Fruit fly (Drosophila melanogaster) whole organism, embryonic: ENCODE data around the gene CG4709.

Experiments
- Aef1 ChIP-seq: fragments of 200-800 bp; sonication (Bioruptor generic); IDR thresholded peaks from 3 replicates; pipeline ENCODE4 v1.3.6; 2022; ENCODE audit warnings: missing biosample characterization, missing genetic modification characterization
- CG10209 ChIP-seq: fragments of 200-800 bp; sonication (Bioruptor generic); optimal IDR thresholded peaks from 3 replicates; lab custom pipeline; 2017; ENCODE audit warnings: missing biosample characterization, mild to moderate bottlenecking, missing genetic modification characterization, missing genetic modification reagents
- CG10366 ChIP-seq: fragments of 200-800 bp; sonication (Bioruptor generic); IDR thresholded peaks from 2 replicates; pipeline ENCODE4 v1.3.6; 2022; ENCODE audit warnings: missing biosample characterization, missing genetic modification characterization
- CG10979 ChIP-seq: fragments of 200-800 bp; sonication (Bioruptor generic); optimal IDR thresholded peaks from 2 replicates; lab custom pipeline; 2018; ENCODE audit warnings: missing biosample characterization, mild to moderate bottlenecking, missing genetic modification characterization, moderate library complexity
- CG11456 ChIP-seq: fragments of 200-800 bp; sonication (Bioruptor generic); IDR thresholded peaks from 3 replicates; pipeline ENCODE4 v1.3.6; 2022; ENCODE audit warnings: missing biosample characterization, missing genetic modification characterization
- CG14050 ChIP-seq: fragments of 200-800 bp; sonication (Bioruptor generic); IDR thresholded peaks from 3 replicates; pipeline ENCODE4 v1.3.6; 2022; ENCODE audit warnings: missing biosample characterization, missing genetic modification characterization
- CG14860 ChIP-seq: fragments of 200-800 bp; sonication (Bioruptor generic); IDR thresholded peaks from 3 replicates; pipeline ENCODE4 v1.3.6; 2022; ENCODE audit warnings: missing biosample characterization, missing genetic modification characterization; ENCODE audit not compliant: partially characterized antibody
- CG15696 ChIP-seq: fragments of 200-800 bp; sonication (Bioruptor generic); optimal IDR thresholded peaks from 2 replicates; lab custom pipeline; 2019; ENCODE audit warnings: missing biosample characterization, mild to moderate bottlenecking, missing genetic modification characterization, moderate library complexity
- CG2116 ChIP-seq: fragments of 200-800 bp; sonication (Bioruptor generic); optimal IDR thresholded peaks from 3 replicates; lab custom pipeline; 2018; ENCODE audit warnings: missing biosample characterization, mild to moderate bottlenecking, missing genetic modification characterization
- CG2875 ChIP-seq: fragments of 200-800 bp; sonication (Bioruptor generic); optimal IDR thresholded peaks from 2 replicates; lab custom pipeline; 2017; ENCODE audit warnings: missing biosample characterization, mild to moderate bottlenecking, missing genetic modification characterization, missing genetic modification reagents
- CG30020 ChIP-seq: fragments of 200-800 bp; optimal IDR thresholded peaks from 2 replicates; lab custom pipeline; 2019; ENCODE audit warnings: missing biosample characterization, mild to moderate bottlenecking, missing genetic modification characterization, moderate library complexity
- CG31365 ChIP-seq: fragments of 200-800 bp; sonication (Bioruptor generic); optimal IDR thresholded peaks from 2 replicates; lab custom pipeline; 2018; ENCODE audit warnings: missing biosample characterization, mild to moderate bottlenecking, missing genetic modification characterization
- CG32772 ChIP-seq: fragments of 200-800 bp; sonication (Bioruptor generic); IDR thresholded peaks from 2 replicates; pipeline ENCODE4 v1.3.6; 2022; ENCODE audit warnings: missing biosample characterization, missing genetic modification characterization
- CG33213 ChIP-seq: fragments of 200-800 bp; sonication (Bioruptor generic); optimal IDR thresholded peaks from 3 replicates; lab custom pipeline; 2016; ENCODE audit warnings: missing biosample characterization, missing genetic modification characterization
- CG4424 ChIP-seq: fragments of 200-800 bp; sonication (Bioruptor generic); optimal IDR thresholded peaks from 3 replicates; lab custom pipeline; 2016; ENCODE audit warnings: missing biosample characterization, missing genetic modification characterization
- CG4820 ChIP-seq: fragments of 200-800 bp; sonication (Bioruptor generic); optimal IDR thresholded peaks from 3 replicates; lab custom pipeline; 2016; ENCODE audit warnings: missing biosample characterization, missing genetic modification characterization
- CG6689 ChIP-seq: fragments of 200-800 bp; sonication (Bioruptor generic); IDR thresholded peaks from 2 replicates; pipeline ENCODE4 v1.3.6; 2022; ENCODE audit warnings: missing biosample characterization, missing genetic modification characterization
- CG7839 ChIP-seq: fragments of 200-800 bp; sonication (Bioruptor generic); optimal IDR thresholded peaks from 3 replicates; lab custom pipeline; 2018; ENCODE audit warnings: missing biosample characterization, mild to moderate bottlenecking, missing genetic modification characterization, moderate library complexity
- CG7963 ChIP-seq: fragments of 200-800 bp; sonication (Bioruptor generic); IDR thresholded peaks from 3 replicates; pipeline ENCODE4 v1.3.6; 2022; ENCODE audit warnings: missing biosample characterization, missing genetic modification characterization; ENCODE audit not compliant: partially characterized antibody
- CG9437 ChIP-seq: fragments of 200-800 bp; sonication (Bioruptor generic); optimal IDR thresholded peaks from 2 replicates; lab custom pipeline; 2018; ENCODE audit warnings: missing biosample characterization, mild to moderate bottlenecking, missing genetic modification characterization
- CG9727 ChIP-seq: fragments of 200-800 bp; sonication (Bioruptor generic); optimal IDR thresholded peaks from 3 replicates; lab custom pipeline; 2017; ENCODE audit warnings: missing biosample characterization, mild to moderate bottlenecking, missing genetic modification characterization
- Dref ChIP-seq: fragments of 200-800 bp; sonication (Bioruptor generic); IDR thresholded peaks from 2 replicates; pipeline ENCODE4 v1.3.6; 2022; ENCODE audit warnings: missing biosample characterization, missing genetic modification characterization
- Ets65A ChIP-seq: fragments of 200-800 bp; sonication (Bioruptor generic); peaks from one replicate; lab custom pipeline; 2016; ENCODE audit warnings: missing biosample characterization, missing genetic modification characterization
- HLH3B ChIP-seq: fragments of 200-800 bp; sonication (Bioruptor generic); IDR thresholded peaks from 2 replicates; pipeline ENCODE4 v1.3.6; 2022; ENCODE audit warnings: missing biosample characterization, missing genetic modification characterization
- HLH4C ChIP-seq: fragments of 200-800 bp; sonication (Bioruptor generic); IDR thresholded peaks from 3 replicates; pipeline ENCODE4 v1.3.6; 2022; ENCODE audit warnings: missing biosample characterization, missing genetic modification characterization; ENCODE audit not compliant: partially characterized antibody
- HLH54F ChIP-seq: fragments of 200-800 bp; sonication (Bioruptor generic); optimal IDR thresholded peaks from 3 replicates; lab custom pipeline; 2016; ENCODE audit warnings: missing biosample characterization, missing genetic modification characterization
- Jarid2 ChIP-seq: fragments of 200-800 bp; sonication (Bioruptor generic); optimal IDR thresholded peaks from 3 replicates; lab custom pipeline; 2017; ENCODE audit warnings: mild to moderate bottlenecking, missing biosample characterization, missing genetic modification reagents, missing genetic modification characterization
- Mrtf ChIP-seq: fragments of 200-800 bp; sonication (Bioruptor generic); IDR thresholded peaks from 3 replicates; pipeline ENCODE4 v1.3.6; 2022; ENCODE audit warnings: missing biosample characterization, missing genetic modification characterization
- Myb ChIP-seq: fragments of 200-800 bp; sonication (Bioruptor generic); optimal IDR thresholded peaks from 2 replicates; lab custom pipeline; 2016; ENCODE audit warnings: missing biosample characterization, missing genetic modification characterization
- NC2β ChIP-seq: fragments of 200-800 bp; sonication (Bioruptor generic); optimal IDR thresholded peaks from 2 replicates; lab custom pipeline; 2016; ENCODE audit warnings: missing biosample characterization, missing genetic modification characterization
- NfI ChIP-seq: fragments of 200-800 bp; sonication (Bioruptor generic); optimal IDR thresholded peaks from 3 replicates; lab custom pipeline; 2018; ENCODE audit warnings: missing biosample characterization, mild to moderate bottlenecking, missing genetic modification characterization, moderate library complexity
- Ptx1 ChIP-seq: fragments of 200-800 bp; sonication (Bioruptor generic); IDR thresholded peaks from 2 replicates; pipeline ENCODE4 v1.3.6; 2022; ENCODE audit warnings: missing biosample characterization, missing genetic modification characterization
- Rfx ChIP-seq: fragments of 200-800 bp; sonication (Bioruptor generic); IDR thresholded peaks from 2 replicates; pipeline ENCODE4 v1.3.6; 2022; ENCODE audit warnings: missing biosample characterization, missing genetic modification characterization
- Rx ChIP-seq: fragments of 200-800 bp; sonication (Bioruptor generic); IDR thresholded peaks from 2 replicates; pipeline ENCODE4 v1.3.6; 2022; ENCODE audit warnings: missing biosample characterization, missing genetic modification characterization
- Side ChIP-seq: fragments of 200-800 bp; sonication (Bioruptor generic); optimal IDR thresholded peaks from 2 replicates; lab custom pipeline; 2016; ENCODE audit warnings: missing biosample characterization, missing genetic modification characterization
- az2 ChIP-seq: fragments of 200-800 bp; sonication (Bioruptor generic); optimal IDR thresholded peaks from 3 replicates; lab custom pipeline; 2016; ENCODE audit warnings: missing biosample characterization, missing genetic modification characterization
- cas ChIP-seq: fragments of 200-800 bp; sonication (Bioruptor generic); IDR thresholded peaks from 2 replicates; pipeline ENCODE4 v1.3.6; 2022; ENCODE audit warnings: missing biosample characterization, missing genetic modification characterization
- fd96Cb ChIP-seq: fragments of 200-800 bp; sonication (Bioruptor generic); optimal IDR thresholded peaks from 2 replicates; lab custom pipeline; 2018; ENCODE audit warnings: missing biosample characterization, mild to moderate bottlenecking, missing genetic modification characterization, moderate library complexity
- gce ChIP-seq: fragments of 200-800 bp; sonication (Bioruptor generic); IDR thresholded peaks from 3 replicates; pipeline ENCODE4 v1.3.6; 2022; ENCODE audit warnings: missing biosample characterization, missing genetic modification characterization
- jigr1 ChIP-seq: fragments of 200-800 bp; sonication (Bioruptor generic); IDR thresholded peaks from 3 replicates; pipeline ENCODE4 v1.3.6; 2022; ENCODE audit warnings: missing biosample characterization, missing genetic modification characterization
- ken ChIP-seq: fragments of 200-800 bp; sonication (Bioruptor generic); IDR thresholded peaks from 3 replicates; pipeline ENCODE4 v1.3.6; 2022; ENCODE audit warnings: missing biosample characterization, missing genetic modification characterization
- lab ChIP-seq: fragments of 200-800 bp; sonication (Bioruptor generic); optimal IDR thresholded peaks from 3 replicates; lab custom pipeline; 2017; ENCODE audit warnings: missing biosample characterization, missing genetic modification characterization, mild to moderate bottlenecking, moderate library complexity, missing genetic modification reagents
- lbe ChIP-seq: fragments of 200-800 bp; sonication (Bioruptor generic); optimal IDR thresholded peaks from 2 replicates; lab custom pipeline; 2016; ENCODE audit warnings: missing biosample characterization, mild to moderate bottlenecking, missing genetic modification characterization
- lmd ChIP-seq: fragments of 200-800 bp; sonication (Bioruptor generic); IDR thresholded peaks from 2 replicates; pipeline ENCODE4 v1.3.6; 2022; ENCODE audit warnings: missing biosample characterization, missing genetic modification characterization
- luna ChIP-seq: fragments of 200-800 bp; sonication (Bioruptor generic); optimal IDR thresholded peaks from 2 replicates; lab custom pipeline; 2016; ENCODE audit warnings: missing biosample characterization, missing genetic modification characterization
- otp ChIP-seq: fragments of 200-800 bp; sonication (Bioruptor generic); IDR thresholded peaks from 3 replicates; pipeline ENCODE4, ENCODE4 v1.3.6; 2022; ENCODE audit warnings: missing biosample characterization, missing genetic modification characterization
- pita ChIP-seq: fragments of 200-800 bp; sonication (Bioruptor generic); optimal IDR thresholded peaks from 2 replicates; lab custom pipeline; 2017; ENCODE audit warnings: missing biosample characterization, mild to moderate bottlenecking, missing genetic modification characterization
- pzg ChIP-seq: fragments of 200-800 bp; sonication (Bioruptor generic); optimal IDR thresholded peaks from 3 replicates; lab custom pipeline; 2018; ENCODE audit warnings: missing biosample characterization, mild to moderate bottlenecking, missing genetic modification characterization, moderate library complexity
- stc ChIP-seq: fragments of 200-800 bp; sonication (Bioruptor generic); IDR thresholded peaks from 2 replicates; pipeline ENCODE4 v1.3.6; 2022; ENCODE audit warnings: missing biosample characterization, missing genetic modification characterization
- wek ChIP-seq: fragments of 200-800 bp; sonication (Bioruptor generic); optimal IDR thresholded peaks from 3 replicates; lab custom pipeline; 2018; ENCODE audit warnings: missing biosample characterization, mild to moderate bottlenecking, missing genetic modification characterization, moderate library complexity

Gene CG4709

dm6 chr2L:9919949-9920348 is 34.2 kb upstream of the CG4709 start, which contains the start of gene CG4594 (continued):
- TF ChIP-seq CG7963 (GFP tag; lab: Robert Waterston, UW) (peak; percentile 13; the same call in 2 of the 3 replicates), lmd (GFP tag; lab: Robert Waterston, UW) (no peak), CG32772 (no peak), CG14860 (GFP tag; lab: Robert Waterston, UW) (0 out of 3 replicates have a peak, but pooled peaks have one; percentile 12), HLH4C (GFP tag; lab: Robert Waterston, UW) (peak; percentile 23; the same call in 1 of the 3 replicates), lbe (GFP tag; lab: Kevin White, UChicago) (no peak), Dref (peak; percentile 66), CG33213 (GFP tag; lab: Kevin White, UChicago) (no peak), ken (GFP tag; lab: Robert Waterston, UW) (no peak), CG15696 (tag; lab: Kevin White, UChicago) (no peak), gce (GFP tag; lab: Robert Waterston, UW) (no peak), CG2116 (GFP tag; lab: Kevin White, UChicago) (peak; percentile 3), jigr1 (GFP tag; lab: Robert Waterston, UW) (no peak), NfI (no peak), Jarid2 (GFP tag; lab: Kevin White, UChicago) (no peak), Mrtf (GFP tag; lab: Robert Waterston, UW) (no peak), CG9727 (GFP tag; lab: Kevin White, UChicago) (no peak), CG7839 (tag; lab: Kevin White, UChicago) (no peak)

dm6 chr2L:9921401-9921800 is 32.7 kb upstream of the CG4709 start, which contains the start of gene CG4592:
Gene CG4592 (plus strand): TSS chr2L:9921633.
- peak; percentile 72 for TF ChIP-seq CG10366
- peak; percentile 30 for TF ChIP-seq az2 (GFP tag; lab: Kevin White, UChicago)
- peak; percentile 43 for TF ChIP-seq Ptx1 (GFP tag; lab: Robert Waterston, UW)
- peak; percentile 73; the same call in 2 of the 3 replicates for TF ChIP-seq CG11456 (GFP tag; lab: Robert Waterston, UW)
- TF ChIP-seq wek (GFP tag; lab: Kevin White, UChicago) = no peak
- TF ChIP-seq CG31365 (tag; lab: Kevin White, UChicago) = peak; percentile 11
- TF ChIP-seq Ets65A (GFP tag; lab: Kevin White, UChicago) = peak; percentile 90
- TF ChIP-seq CG10209 (GFP tag; lab: Kevin White, UChicago) = peak; percentile 58
- TF ChIP-seq CG6689 (GFP tag; lab: Robert Waterston, UW) = peak; percentile 47; the same call in 1 of the 2 replicates
- TF ChIP-seq pzg (GFP tag; lab: Kevin White, UChicago) = peak; percentile 35
- TF ChIP-seq Rx = peak; percentile 44
- peak; percentile 78 for TF ChIP-seq lab (GFP tag; lab: Kevin White, UChicago)
- TF ChIP-seq CG9437 (GFP tag; lab: Kevin White, UChicago) = peak; percentile 41
- TF ChIP-seq NC2β (GFP tag; lab: Kevin White, UChicago) = peak; percentile 25
- TF ChIP-seq pita = peak; percentile 14
- TF ChIP-seq CG30020 (tag; lab: Kevin White, UChicago) = peak; percentile 33
- TF ChIP-seq cas = 0 out of 2 replicates have a peak, but pooled peaks have one; percentile 37
- TF ChIP-seq Myb (GFP tag; lab: Kevin White, UChicago) = peak; percentile 15
- peak; percentile 29 for TF ChIP-seq HLH54F (GFP tag; lab: Kevin White, UChicago)
- TF ChIP-seq Rfx (GFP tag; lab: Robert Waterston, UW) = peak; percentile 83
- TF ChIP-seq Aef1 = no peak
- TF ChIP-seq otp (GFP tag; lab: Robert Waterston, UW) = peak; percentile 67; the same call in 1 of the 3 replicates
- TF ChIP-seq fd96Cb (tag; lab: Kevin White, UChicago) = peak; percentile 41
- TF ChIP-seq luna (GFP tag; lab: Kevin White, UChicago) = no peak
- TF ChIP-seq Side (GFP tag; lab: Kevin White, UChicago) = peak; percentile 31
- TF ChIP-seq CG4820 (GFP tag; lab: Kevin White, UChicago) = peak; percentile 99
- TF ChIP-seq HLH3B = peak; percentile 62; the same call in 1 of the 2 replicates
- peak; percentile 45 for TF ChIP-seq CG2875 (GFP tag; lab: Kevin White, UChicago)
- peak; percentile 73 for TF ChIP-seq CG10979
- 0 out of 3 replicates have a peak, but pooled peaks have one; percentile 32 for TF ChIP-seq CG14050 (GFP tag; lab: Robert Waterston, UW)
- TF ChIP-seq stc = 0 out of 2 replicates have a peak, but pooled peaks have one; percentile 17
- peak; percentile 62 for TF ChIP-seq CG4424 (GFP tag; lab: Kevin White, UChicago)
